Worm (Caenorhabditis elegans): ENCODE results near the gene smap-1.

smap-1 gene

DNA sequence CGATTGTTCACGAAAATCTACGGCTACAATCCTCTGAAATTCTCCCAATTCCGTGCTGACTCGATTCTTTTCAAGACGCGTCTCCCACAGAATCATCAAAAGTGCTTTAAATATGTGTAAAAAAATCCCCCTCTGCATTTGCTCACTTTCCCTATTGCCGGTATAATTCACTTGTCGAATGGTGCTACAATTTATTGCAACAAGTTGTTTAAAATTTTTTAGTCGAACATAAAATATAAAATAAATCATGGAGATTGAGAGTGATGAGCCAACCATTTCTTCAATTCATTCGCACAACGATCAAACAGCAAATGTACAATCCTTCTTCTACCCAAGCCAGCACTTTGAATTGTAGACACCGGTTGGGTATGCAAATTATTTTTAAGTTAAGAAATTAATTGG lies 6.8 kb upstream of the smap-1 start (continued):
- TF ChIP-seq ZK546.5 (tag; optimal IDR thresholded peaks at IDR 0.05) (no peak), F10B5.3 (tag; optimal IDR thresholded peaks at IDR 0.05) (peak; percentile 29), madf-5 (GFP tag; IDR thresholded peaks at IDR 0.05) (0 out of 4 replicates have a peak, but pooled peaks of 1 of the 2 experiments have one; percentile 31), dmd-6 (GFP tag; IDR thresholded peaks at IDR 0.05) (no peak), arid-1 (GFP tag; conservative IDR thresholded peaks at IDR 0.05) (peak; percentile 74; the same call in 1 of the 2 replicates), mxl-2 (GFP tag; conservative IDR thresholded peaks at IDR 0.05) (no peak)

DNA sequence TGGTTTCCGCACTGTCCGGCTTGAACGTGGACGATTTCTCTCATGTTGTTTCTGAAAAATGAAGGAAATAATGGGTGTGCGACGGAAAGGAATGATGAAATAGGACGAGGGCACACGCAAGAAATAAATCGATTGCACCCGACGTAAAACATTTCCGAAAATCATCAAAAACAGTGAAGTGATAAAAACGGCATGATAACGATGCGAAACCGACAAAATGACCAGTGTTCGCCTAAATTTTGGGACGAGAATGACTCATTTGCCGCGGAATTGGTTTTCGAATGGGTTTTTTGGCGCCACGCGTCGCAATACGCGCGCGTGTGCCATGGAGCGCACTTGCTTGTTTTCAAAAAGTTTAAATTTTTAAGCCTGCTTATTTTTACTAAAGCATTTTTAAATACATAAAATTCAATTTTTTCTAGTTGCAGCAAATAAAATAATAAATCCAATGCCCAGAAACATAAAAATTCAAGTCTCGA lies 2.8 kb upstream of the smap-1 start, which contains the start of the genes tbb-1 and rib-2:
Gene tbb-1 (minus strand): TSS at position 51 of the 479 bp plus-strand sequence.
Gene rib-2 (plus strand): TSS at position 429 of the 479 bp plus-strand sequence.
- TF ChIP-seq lin-29 (GFP tag; IDR thresholded peaks at IDR 0.05) (no peak), jun-1 (tag; optimal IDR thresholded peaks at IDR 0.05) (peak; percentile 39), unc-62 (GFP tag; optimal IDR thresholded peaks at IDR 0.05 in 1 of 2) (peak in 1 of 2 experiments; percentile 20), unc-62 (tag; optimal IDR thresholded peaks at IDR 0.05) (no peak), R02D3.7 (tag; optimal IDR thresholded peaks at IDR 0.05) (no peak), Y105C5A.15 (GFP tag; IDR thresholded peaks at IDR 0.05) (no peak), mep-1 (tag; optimal IDR thresholded peaks at IDR 0.05) (peak; percentile 86), nhr-42 (GFP tag; IDR thresholded peaks at IDR 0.05) (0 out of 2 replicates have a peak, but pooled peaks have one; percentile 53), T26A8.4 (GFP tag; IDR thresholded peaks at IDR 0.05) (peak; percentile 65), hmg-1.1 (GFP tag; IDR thresholded peaks at IDR 0.05) (no peak), zip-2 (tag; optimal IDR thresholded peaks at IDR 0.05) (no peak), zip-11 (GFP tag; IDR thresholded peaks at IDR 0.05) (no peak), pha-4 (GFP tag; IDR thresholded peaks at IDR 0.05) (peak; percentile 76), pha-4 (tag; optimal IDR thresholded peaks at IDR 0.05) (no peak), hif-1 (tag; optimal IDR thresholded peaks at IDR 0.05) (peak in 1 of 2 experiments; percentile 71), F37D6.2 (tag; optimal IDR thresholded peaks at IDR 0.05) (no peak), aha-1 (tag) (peak; percentile 89), daf-12 (tag; optimal IDR thresholded peaks at IDR 0.05) (no peak), unc-130 (GFP tag; optimal IDR thresholded peaks at IDR 0.05) (peak; percentile 95), ZK546.5 (tag; optimal IDR thresholded peaks at IDR 0.05) (no peak), Y48G9A.11 (GFP tag; IDR thresholded peaks at IDR 0.05) (peak; percentile 88), ceh-32 (tag; optimal IDR thresholded peaks at IDR 0.05; ENCODE audit: poor library complexity) (no peak), dpl-1 (GFP tag; optimal IDR thresholded peaks at IDR 0.05) (peak; percentile 91), nhr-76 (tag; optimal IDR thresholded peaks at IDR 0.05) (no peak), ceh-20 (GFP tag; IDR thresholded peaks at IDR 0.05) (0 out of 2 replicates have a peak, but pooled peaks have one; percentile 18), F49E8.2 (tag; optimal IDR thresholded peaks at IDR 0.05; ENCODE audit: borderline replicate concordance) (peak; percentile 89), mxl-3 (GFP tag; optimal IDR thresholded peaks at IDR 0.05) (peak; percentile 90), fkh-10 (GFP tag; optimal IDR thresholded peaks at IDR 0.05) (no peak), dmd-9 (GFP tag; IDR thresholded peaks at IDR 0.05) (0 out of 2 replicates have a peak, but pooled peaks have one; percentile 32), ama-1 (optimal IDR thresholded peaks at IDR 0.05) (no peak), lim-7 (GFP tag; IDR thresholded peaks at IDR 0.05) (no peak), lin-38 (GFP tag; IDR thresholded peaks at IDR 0.05) (peak; percentile 99), hlh-11 (tag; optimal IDR thresholded peaks at IDR 0.05) (peak; percentile 96), unc-39 (tag; optimal IDR thresholded peaks at IDR 0.05) (no peak), sdz-12 (GFP tag; optimal IDR thresholded peaks at IDR 0.05) (no peak), ztf-11 (tag; optimal IDR thresholded peaks at IDR 0.05) (no peak), madf-9 (GFP tag; conservative IDR thresholded peaks at IDR 0.05) (peak; percentile 83; the same call in 1 of the 2 replicates), zag-1 (tag; optimal IDR thresholded peaks at IDR 0.05) (no peak), F10B5.3 (tag; optimal IDR thresholded peaks at IDR 0.05) (no peak), egl-43 (GFP tag; IDR thresholded peaks at IDR 0.05) (no peak), lin-1 (GFP tag; IDR thresholded peaks at IDR 0.05) (peak; percentile 97), duxl-1 (tag; optimal IDR thresholded peaks at IDR 0.05; ENCODE audit: poor library complexity) (no peak), nhr-25 (tag; optimal IDR thresholded peaks at IDR 0.05; ENCODE audit: borderline replicate concordance, insufficient read depth) (peak; percentile 71), ctbp-1 (GFP tag; IDR thresholded peaks at IDR 0.05) (no peak), gei-8 (GFP tag; optimal IDR thresholded peaks at IDR 0.05) (no peak)

Measured in whole organism, L4 larva.